Worm (Caenorhabditis elegans) whole organism, L4 larva: ENCODE results near the gene sas-7.

ENCODE experiments used
- F10B5.3 ChIP-seq: sonication (generic microtip); optimal IDR thresholded peaks from 2 replicates; lab custom pipeline; 2016; ENCODE audit warnings: mild to moderate bottlenecking, missing genetic modification characterization, missing compliant biosample characterization
- F44E2.7 ChIP-seq: fragments of 200-800 bp; sonication (Bioruptor generic); IDR thresholded peaks from 2 replicates; pipeline ENCODE4 v2.1.2; 2022; ENCODE audit warnings: missing genetic modification characterization, missing compliant biosample characterization
- F49E8.2 ChIP-seq: sonication (generic microtip); optimal IDR thresholded peaks from 2 replicates; lab custom pipeline; 2016; ENCODE audit warnings: missing compliant biosample characterization, mild to moderate bottlenecking, missing genetic modification characterization, borderline replicate concordance
- T20F7.1 ChIP-seq: fragments of 200-800 bp; sonication (Bioruptor generic); optimal IDR thresholded peaks from 2 replicates; lab custom pipeline; 2018; ENCODE audit warnings: mild to moderate bottlenecking, missing genetic modification characterization, missing compliant biosample characterization
- ZK546.5 ChIP-seq, 2 experiments: sonication (generic microtip); optimal IDR thresholded peaks; 2 replicates each; lab custom pipeline; 2017; ENCODE audit warnings: missing biosample characterization in 2 of 2, missing genetic modification characterization in 2 of 2
- aha-1 ChIP-seq: fragments of 150-350 bp; peaks from one replicate; lab custom pipeline; 2014; ENCODE audit warnings: missing biosample characterization, missing genetic modification characterization
- aly-2 ChIP-seq: sonication (generic microtip); optimal IDR thresholded peaks from 2 replicates; lab custom pipeline; 2018; ENCODE audit warnings: missing biosample characterization, missing genetic modification characterization
- ama-1 ChIP-seq: fragments of 150-350 bp; optimal IDR thresholded peaks from 2 replicates; lab custom pipeline; 2014; ENCODE audit warnings: inconsistent platforms, mixed read lengths
- ceh-20 ChIP-seq: fragments of 200-800 bp; sonication (Bioruptor generic); IDR thresholded peaks from 2 replicates; pipeline ENCODE4 v1.3.6; 2022; ENCODE audit warnings: missing genetic modification reagents, missing genetic modification characterization, missing compliant biosample characterization
- ceh-82 ChIP-seq: sonication (generic microtip); optimal IDR thresholded peaks from 2 replicates; lab custom pipeline; 2017; ENCODE audit warnings: missing biosample characterization, missing genetic modification characterization
- cey-2 ChIP-seq: sonication (generic microtip); optimal IDR thresholded peaks from 3 replicates; lab custom pipeline; 2017; ENCODE audit warnings: missing genetic modification characterization, mild to moderate bottlenecking, missing compliant biosample characterization, antibody characterized with exemption, borderline replicate concordance; ENCODE audit not compliant: insufficient read depth
- daf-16 ChIP-seq, 3 experiments: sonication (generic microtip); optimal IDR thresholded peaks; 2 replicates each; lab custom pipeline; 2016 to 2017; ENCODE audit warnings: missing genetic modification characterization in 3 of 3, missing genetic modification reagents in 3 of 3, mild to moderate bottlenecking in 2 of 3, missing compliant biosample characterization in 2 of 3, missing biosample characterization in 1 of 3, moderate library complexity in 1 of 3
- daf-19 ChIP-seq: fragments of 200-800 bp; sonication (Bioruptor generic); conservative IDR thresholded peaks from 2 replicates; pipeline ENCODE4 v1.3.6; 2022; ENCODE audit warnings: missing genetic modification characterization, missing compliant biosample characterization
- dmd-6 ChIP-seq: fragments of 200-800 bp; sonication (Bioruptor generic); IDR thresholded peaks from 2 replicates; pipeline ENCODE4 v1.3.6; 2022; ENCODE audit warnings: missing genetic modification reagents, missing genetic modification characterization, missing compliant biosample characterization
- dve-1 ChIP-seq: sonication (generic microtip); optimal IDR thresholded peaks from 2 replicates; lab custom pipeline; 2017; ENCODE audit warnings: antibody characterized with exemption, mild to moderate bottlenecking, missing genetic modification characterization, missing compliant biosample characterization; ENCODE audit not compliant: insufficient read depth
- egl-27 ChIP-seq: sonication (generic microtip); optimal IDR thresholded peaks from 3 replicates; lab custom pipeline; 2017; ENCODE audit warnings: missing biosample characterization, missing genetic modification reagents, missing genetic modification characterization
- egl-43 ChIP-seq: fragments of 200-800 bp; sonication (Bioruptor generic); IDR thresholded peaks from 2 replicates; pipeline ENCODE4 v1.3.6; 2022; ENCODE audit warnings: missing genetic modification reagents, missing genetic modification characterization, missing compliant biosample characterization
- fkh-10 ChIP-seq: fragments of 150-350 bp; optimal IDR thresholded peaks from 2 replicates; lab custom pipeline; 2014; ENCODE audit warnings: missing biosample characterization, missing genetic modification reagents, missing genetic modification characterization
- fos-1 ChIP-seq: fragments of 150-350 bp; optimal IDR thresholded peaks from 2 replicates; lab custom pipeline; 2014; ENCODE audit warnings: missing biosample characterization, missing genetic modification characterization
- hif-1 ChIP-seq, 2 experiments: sonication (generic microtip); optimal IDR thresholded peaks; 2 replicates each; lab custom pipeline; 2016 to 2017; ENCODE audit warnings: missing compliant biosample characterization in 2 of 2, missing genetic modification characterization in 2 of 2, missing genetic modification reagents in 2 of 2, missing genotype in 2 of 2, mild to moderate bottlenecking in 1 of 2
- hlh-11 ChIP-seq: fragments of 200-800 bp; sonication (Bioruptor generic); optimal IDR thresholded peaks from 2 replicates; lab custom pipeline; 2018; ENCODE audit warnings: mild to moderate bottlenecking, missing genetic modification characterization, missing compliant biosample characterization
- lim-7 ChIP-seq: fragments of 200-800 bp; sonication (Bioruptor generic); IDR thresholded peaks from 2 replicates; pipeline ENCODE4 v1.3.6; 2022; ENCODE audit warnings: missing genetic modification characterization, missing compliant biosample characterization
- lin-39 ChIP-seq: fragments of 150-350 bp; optimal IDR thresholded peaks from 2 replicates; lab custom pipeline; 2014; ENCODE audit warnings: missing biosample characterization, missing genetic modification reagents, missing genetic modification characterization
- madf-5 ChIP-seq, 2 experiments: fragments of 200-800 bp; sonication (Bioruptor generic); IDR thresholded peaks; 2 replicates each; pipeline ENCODE4 v1.3.6; 2022; ENCODE audit warnings: missing compliant biosample characterization in 2 of 2, missing genetic modification characterization in 2 of 2
- mdl-1 ChIP-seq, 2 experiments: fragments of 150-350 bp in 1 of 2; sonication (generic microtip) in 1 of 2; optimal IDR thresholded peaks; 2 replicates each; lab custom pipeline; 2014 to 2017; ENCODE audit warnings: missing biosample characterization in 2 of 2, missing genetic modification characterization in 2 of 2
- mdt-29 ChIP-seq: fragments of 200-800 bp; sonication (Bioruptor generic); IDR thresholded peaks from 2 replicates; pipeline ENCODE4 v1.3.6; 2022; ENCODE audit warnings: missing genetic modification reagents, missing genetic modification characterization, missing compliant biosample characterization
- mep-1 ChIP-seq: fragments of 150-350 bp; sonication (generic microtip); optimal IDR thresholded peaks from 3 replicates; lab custom pipeline; 2014; ENCODE audit warnings: missing biosample characterization, missing genetic modification characterization
- nhr-11 ChIP-seq: fragments of 150-350 bp; optimal IDR thresholded peaks from 2 replicates; lab custom pipeline; 2014; ENCODE audit warnings: missing biosample characterization, missing genetic modification characterization
- nhr-25 ChIP-seq: sonication (generic microtip); optimal IDR thresholded peaks from 2 replicates; lab custom pipeline; 2017; ENCODE audit warnings: missing genetic modification characterization, mild to moderate bottlenecking, missing compliant biosample characterization, antibody characterized with exemption, moderate library complexity, borderline replicate concordance; ENCODE audit not compliant: insufficient read depth
- nhr-6 ChIP-seq: fragments of 150-350 bp; optimal IDR thresholded peaks from 2 replicates; lab custom pipeline; 2014; ENCODE audit warnings: missing biosample characterization, missing genetic modification characterization
- nhr-76 ChIP-seq: fragments of 150-350 bp; optimal IDR thresholded peaks from 2 replicates; lab custom pipeline; 2014; ENCODE audit warnings: missing biosample characterization, missing genetic modification characterization
- nhr-77 ChIP-seq: fragments of 150-350 bp; optimal IDR thresholded peaks from 2 replicates; lab custom pipeline; 2014; ENCODE audit warnings: missing biosample characterization, missing genetic modification characterization
- pha-4 ChIP-seq, 2 experiments: fragments of 150-350 bp in 1 of 2; fragments of 200-800 bp in 1 of 2; sonication (Bioruptor generic) in 1 of 2; IDR thresholded peaks in 1 of 2; optimal IDR thresholded peaks in 1 of 2; 2 replicates each; pipeline versions ENCODE4 v1.3.6 to Lab custom; 2014 to 2022; ENCODE audit warnings: missing genetic modification characterization in 2 of 2, missing genetic modification reagents in 2 of 2, missing biosample characterization in 1 of 2, missing compliant biosample characterization in 1 of 2
- php-3 ChIP-seq: fragments of 200-800 bp; sonication (Bioruptor generic); IDR thresholded peaks from 2 replicates; pipeline ENCODE4 v1.3.6; 2022; ENCODE audit warnings: missing genetic modification reagents, missing genetic modification characterization, missing compliant biosample characterization
- saeg-2 ChIP-seq: fragments of 200-800 bp; sonication (Bioruptor generic); IDR thresholded peaks from 2 replicates; pipeline ENCODE4 v1.3.6; 2022; ENCODE audit warnings: missing genetic modification reagents, missing genetic modification characterization, missing compliant biosample characterization
- sdz-12 ChIP-seq: fragments of 200-800 bp; sonication (Bioruptor generic); optimal IDR thresholded peaks from 2 replicates; lab custom pipeline; 2018; ENCODE audit warnings: mild to moderate bottlenecking, missing genetic modification characterization, missing compliant biosample characterization
- set-16 ChIP-seq: fragments of 200-800 bp; sonication (Bioruptor generic); IDR thresholded peaks from 2 replicates; pipeline ENCODE4 v1.3.6; 2022; ENCODE audit warnings: missing genetic modification reagents, missing genetic modification characterization, missing compliant biosample characterization
- snpc-1.2 ChIP-seq: fragments of 200-800 bp; sonication (Bioruptor generic); IDR thresholded peaks from 2 replicates; pipeline ENCODE4 v1.3.6; 2022; ENCODE audit warnings: missing genetic modification reagents, missing genetic modification characterization, missing compliant biosample characterization
- spr-1 ChIP-seq: sonication (generic microtip); optimal IDR thresholded peaks from 2 replicates; lab custom pipeline; 2016; ENCODE audit warnings: mild to moderate bottlenecking, missing genetic modification characterization, missing compliant biosample characterization
- spr-3 ChIP-seq: fragments of 200-800 bp; sonication (Bioruptor generic); optimal IDR thresholded peaks from 2 replicates; lab custom pipeline; 2018; ENCODE audit warnings: mild to moderate bottlenecking, missing genetic modification characterization, missing compliant biosample characterization
- tra-1 ChIP-seq: fragments of 200-800 bp; sonication (Bioruptor generic); IDR thresholded peaks from 2 replicates; pipeline ENCODE4 v1.3.6; 2022; ENCODE audit warnings: missing genetic modification reagents, missing genetic modification characterization, missing compliant biosample characterization
- unc-130 ChIP-seq: sonication (generic microtip); optimal IDR thresholded peaks from 2 replicates; lab custom pipeline; 2016; ENCODE audit warnings: missing genetic modification reagents, missing genetic modification characterization, missing compliant biosample characterization
- zag-1 ChIP-seq: fragments of 150-350 bp; optimal IDR thresholded peaks from 2 replicates; lab custom pipeline; 2014; ENCODE audit warnings: missing biosample characterization, missing genetic modification characterization
- zip-2 ChIP-seq: fragments of 150-350 bp; optimal IDR thresholded peaks from 2 replicates; lab custom pipeline; 2014; ENCODE audit warnings: missing biosample characterization, missing genetic modification characterization
- ztf-11 ChIP-seq: fragments of 150-350 bp; optimal IDR thresholded peaks from 2 replicates; lab custom pipeline; 2014; ENCODE audit warnings: missing biosample characterization, missing genetic modification characterization
- ztf-7 ChIP-seq: fragments of 150-350 bp; optimal IDR thresholded peaks from 2 replicates; lab custom pipeline; 2014; ENCODE audit warnings: missing biosample characterization, missing genetic modification characterization

sas-7 gene

ce11 chrIII:10330372-10331062 is 9.7 kb downstream of the sas-7 start, which contains the start of gene nex-2:
Gene nex-2, minus strand, starts transcription at chrIII:10330422.
- TF ChIP-seq cey-2 (tag; lab: Kevin White, UChicago) (no peak), F44E2.7 (GFP tag; lab: Robert Waterston, UW) (no peak), ztf-11 (no peak), lim-7 (GFP tag; lab: Robert Waterston, UW) (no peak), hlh-11 (tag; lab: Kevin White, UChicago) (no peak)

- TF ChIP-seq nhr-76 (tag; lab: Kevin White, UChicago) = no peak
- TF ChIP-seq daf-16 (GFP tag; optimal IDR thresholded peaks at IDR 0.05; lab: Kevin White, UChicago) = no peak
- TF ChIP-seq daf-16 (tag; optimal IDR thresholded peaks at IDR 0.05; lab: Kevin White, UChicago) = peak; percentile 59
- no peak for TF ChIP-seq zip-2
- TF ChIP-seq mep-1 (tag; lab: Kevin White, UChicago) = peak; percentile 1
- no peak for TF ChIP-seq php-3 (GFP tag; lab: Robert Waterston, UW)
- peak in 1 of 2 experiments; percentile 25 for TF ChIP-seq hif-1 (tag; optimal IDR thresholded peaks at IDR 0.05; lab: Kevin White, UChicago)
- no peak for TF ChIP-seq F10B5.3 (tag; lab: Kevin White, UChicago)
- no peak for TF ChIP-seq saeg-2 (GFP tag; lab: Robert Waterston, UW)
- peak; percentile 17; the same call in 1 of the 2 replicates for TF ChIP-seq mdt-29 (GFP tag; lab: Robert Waterston, UW)
- no peak for TF ChIP-seq unc-130 (GFP tag; lab: Kevin White, UChicago)
- no peak for TF ChIP-seq aly-2 (tag; lab: Kevin White, UChicago)
- no peak for TF ChIP-seq madf-5 (GFP tag; IDR thresholded peaks at IDR 0.05; lab: Robert Waterston, UW)
- peak; percentile 15 for TF ChIP-seq nhr-6 (tag; lab: Kevin White, UChicago)
- no peak for TF ChIP-seq snpc-1.2 (GFP tag; lab: Robert Waterston, UW)
- TF ChIP-seq sdz-12 (GFP tag; lab: Kevin White, UChicago) = no peak
- no peak for TF ChIP-seq F44E2.7 (GFP tag; lab: Robert Waterston, UW)
- TF ChIP-seq cey-2 (tag; lab: Kevin White, UChicago) = no peak
- TF ChIP-seq T20F7.1 (GFP tag; lab: Kevin White, UChicago) = no peak
- peak; percentile 42 for TF ChIP-seq ama-1 (lab: Kevin White, UChicago)
- TF ChIP-seq spr-3 (GFP tag; lab: Kevin White, UChicago) = no peak
- TF ChIP-seq pha-4 (GFP tag; IDR thresholded peaks at IDR 0.05; lab: Robert Waterston, UW) = 0 out of 2 replicates have a peak, but pooled peaks have one; percentile 32
- TF ChIP-seq pha-4 (tag; optimal IDR thresholded peaks at IDR 0.05; lab: Kevin White, UChicago) = peak; percentile 64
- TF ChIP-seq dve-1 (tag; lab: Kevin White, UChicago) = peak; percentile 26
- TF ChIP-seq daf-19 = no peak
- TF ChIP-seq hlh-11 (tag; lab: Kevin White, UChicago) = peak; percentile 29
- no peak for TF ChIP-seq ceh-20 (GFP tag; lab: Robert Waterston, UW)
- no peak for TF ChIP-seq lin-39 (tag; lab: Kevin White, UChicago)
- no peak for TF ChIP-seq zag-1
- TF ChIP-seq aha-1 (tag; lab: Kevin White, UChicago) = peak; percentile 31
- no peak for TF ChIP-seq mdl-1 (tag; optimal IDR thresholded peaks at IDR 0.05; lab: Kevin White, UChicago)
- TF ChIP-seq ZK546.5 (tag; optimal IDR thresholded peaks at IDR 0.05; lab: Kevin White, UChicago) = no peak
- TF ChIP-seq set-16 (GFP tag; lab: Robert Waterston, UW) = no peak
- TF ChIP-seq nhr-25 (tag; lab: Kevin White, UChicago) = no peak
Measured at ce11 chrIII:10331232-10331631, 10.4 kb downstream of the sas-7 start.

ce11 chrIII:10332560-10332959 is 11.7 kb downstream of the sas-7 start, which contains the start of gene T07C4.12:
Gene T07C4.12, minus strand, starts transcription at chrIII:10332660.
- TF ChIP-seq T20F7.1 (GFP tag; lab: Kevin White, UChicago) (no peak), ztf-7 (tag; lab: Kevin White, UChicago) (no peak), egl-43 (GFP tag; lab: Robert Waterston, UW) (no peak), F49E8.2 (no peak), spr-1 (tag; lab: Kevin White, UChicago) (no peak), nhr-25 (tag; lab: Kevin White, UChicago) (no peak), fos-1 (tag; lab: Kevin White, UChicago) (no peak), nhr-11 (no peak), dmd-6 (no peak), sdz-12 (GFP tag; lab: Kevin White, UChicago) (no peak), ceh-82 (tag; lab: Kevin White, UChicago) (no peak), nhr-77 (tag; lab: Kevin White, UChicago) (no peak), fkh-10 (GFP tag; lab: Kevin White, UChicago) (no peak), tra-1 (no peak), aly-2 (tag; lab: Kevin White, UChicago) (no peak), egl-27 (tag; lab: Kevin White, UChicago) (no peak)
